Worm (Caenorhabditis elegans) whole organism, L3 larva: ENCODE results near the gene bra-1.

Experiments used
- R02D3.7 ChIP-seq: fragments of 150-350 bp; optimal IDR thresholded peaks from 2 replicates; lab custom pipeline; 2014; ENCODE audit warnings: missing biosample characterization, missing genetic modification characterization
- ZK546.5 ChIP-seq: sonication (generic microtip); optimal IDR thresholded peaks from 2 replicates; lab custom pipeline; 2017; ENCODE audit warnings: missing biosample characterization, missing genetic modification characterization
- aly-2 ChIP-seq: fragments of 150-350 bp; optimal IDR thresholded peaks from 2 replicates; lab custom pipeline; 2014; ENCODE audit warnings: missing biosample characterization, missing genetic modification characterization
- ama-1 ChIP-seq: fragments of 150-350 bp; optimal IDR thresholded peaks from 2 replicates; lab custom pipeline; 2018
- ceh-16 ChIP-seq: sonication (generic microtip); optimal IDR thresholded peaks from 2 replicates; lab custom pipeline; 2017; ENCODE audit warnings: missing biosample characterization, missing genetic modification characterization
- ceh-28 ChIP-seq: fragments of 150-350 bp; optimal IDR thresholded peaks from 2 replicates; lab custom pipeline; 2014; ENCODE audit warnings: missing biosample characterization, missing genetic modification reagents, missing genetic modification characterization
- ceh-82 ChIP-seq: fragments of 150-350 bp; optimal IDR thresholded peaks from 2 replicates; lab custom pipeline; 2014; ENCODE audit warnings: missing biosample characterization, missing genetic modification characterization
- ceh-9 ChIP-seq: sonication (generic microtip); optimal IDR thresholded peaks from 2 replicates; lab custom pipeline; 2018; ENCODE audit warnings: missing biosample characterization, missing genetic modification characterization
- daf-12 ChIP-seq: fragments of 150-350 bp; optimal IDR thresholded peaks from 2 replicates; lab custom pipeline; 2014; ENCODE audit warnings: missing biosample characterization, missing genetic modification reagents, missing genetic modification characterization
- egl-27 ChIP-seq: sonication (generic microtip); optimal IDR thresholded peaks from 4 replicates; lab custom pipeline; 2017; ENCODE audit warnings: missing biosample characterization, missing genetic modification reagents, missing genetic modification characterization
- egl-5 ChIP-seq: fragments of 150-350 bp; optimal IDR thresholded peaks from 2 replicates; lab custom pipeline; 2017; ENCODE audit warnings: missing biosample characterization, missing genetic modification reagents, missing genetic modification characterization, inconsistent platforms
- elt-1 ChIP-seq: fragments of 150-350 bp; optimal IDR thresholded peaks from 2 replicates; lab custom pipeline; 2014; ENCODE audit warnings: missing biosample characterization, missing genetic modification characterization
- elt-2 ChIP-seq: sonication (generic microtip); optimal IDR thresholded peaks from 2 replicates; lab custom pipeline; 2016; ENCODE audit warnings: missing genetic modification reagents, mild to moderate bottlenecking, missing genetic modification characterization, missing compliant biosample characterization
- elt-3 ChIP-seq, 3 experiments: fragments of 150-350 bp in 1 of 3; sonication (generic microtip) in 2 of 3; optimal IDR thresholded peaks; 2 replicates in 2 of 3; 4 replicates in 1 of 3; lab custom pipeline; 2014 to 2017; ENCODE audit warnings: missing biosample characterization in 3 of 3, missing genetic modification characterization in 3 of 3
- eor-1 ChIP-seq, 2 experiments: fragments of 150-350 bp; optimal IDR thresholded peaks; 2 replicates each; lab custom pipeline; 2014 to 2018; ENCODE audit warnings: missing biosample characterization in 2 of 2, missing genetic modification characterization in 2 of 2
- fkh-10 ChIP-seq: sonication (generic microtip); optimal IDR thresholded peaks from 2 replicates; lab custom pipeline; 2017; ENCODE audit warnings: missing biosample characterization, missing genetic modification reagents, missing genetic modification characterization
- fkh-2 ChIP-seq: fragments of 150-350 bp; optimal IDR thresholded peaks from 2 replicates; lab custom pipeline; 2014; ENCODE audit warnings: missing biosample characterization, missing genetic modification reagents, missing genetic modification characterization
- fos-1 ChIP-seq: fragments of 150-350 bp; optimal IDR thresholded peaks from 2 replicates; lab custom pipeline; 2014; ENCODE audit warnings: missing biosample characterization, missing genetic modification characterization
- hmg-11 ChIP-seq: sonication (generic microtip); optimal IDR thresholded peaks from 2 replicates; lab custom pipeline; 2016; ENCODE audit warnings: missing genetic modification characterization, missing compliant biosample characterization
- jun-1 ChIP-seq: fragments of 150-350 bp; optimal IDR thresholded peaks from 2 replicates; lab custom pipeline; 2014; ENCODE audit warnings: missing biosample characterization, missing genetic modification reagents, missing genetic modification characterization
- lin-15B ChIP-seq: fragments of 150-350 bp; optimal IDR thresholded peaks from 2 replicates; lab custom pipeline; 2014; ENCODE audit warnings: missing biosample characterization, missing genetic modification characterization
- lin-39 ChIP-seq: fragments of 150-350 bp; optimal IDR thresholded peaks from 2 replicates; lab custom pipeline; 2018; ENCODE audit warnings: missing biosample characterization, missing genetic modification reagents, missing genetic modification characterization
- lsy-12 ChIP-seq: sonication (generic microtip); optimal IDR thresholded peaks from 2 replicates; lab custom pipeline; 2016; ENCODE audit warnings: mild to moderate bottlenecking, missing genetic modification characterization, missing compliant biosample characterization
- mdl-1 ChIP-seq: fragments of 150-350 bp; optimal IDR thresholded peaks from 2 replicates; lab custom pipeline; 2014; ENCODE audit warnings: missing biosample characterization, missing genetic modification characterization
- mml-1 ChIP-seq: fragments of 150-350 bp; sonication (generic microtip); optimal IDR thresholded peaks from 3 replicates; lab custom pipeline; 2014; ENCODE audit warnings: missing biosample characterization, missing genetic modification characterization
- nfya-1 ChIP-seq: sonication (generic microtip); optimal IDR thresholded peaks from 2 replicates; lab custom pipeline; 2017; ENCODE audit warnings: missing genetic modification characterization, mild to moderate bottlenecking, missing compliant biosample characterization, antibody characterized with exemption, moderate library complexity; ENCODE audit not compliant: insufficient read depth
- nhr-11 ChIP-seq: fragments of 150-350 bp; optimal IDR thresholded peaks from 2 replicates; lab custom pipeline; 2014; ENCODE audit warnings: missing biosample characterization, missing genetic modification characterization
- nhr-12 ChIP-seq: fragments of 150-350 bp; optimal IDR thresholded peaks from 2 replicates; lab custom pipeline; 2014; ENCODE audit warnings: missing biosample characterization, missing genetic modification characterization
- nhr-23 ChIP-seq: fragments of 150-350 bp; optimal IDR thresholded peaks from 2 replicates; lab custom pipeline; 2014; ENCODE audit warnings: missing biosample characterization, missing genetic modification reagents, missing genetic modification characterization
- nhr-237 ChIP-seq: fragments of 150-350 bp; optimal IDR thresholded peaks from 2 replicates; lab custom pipeline; 2014; ENCODE audit warnings: missing biosample characterization, missing genetic modification characterization
- nhr-25 ChIP-seq: sonication (generic microtip); optimal IDR thresholded peaks from 2 replicates; lab custom pipeline; 2017; ENCODE audit warnings: missing biosample characterization, missing genetic modification characterization
- nhr-28 ChIP-seq: fragments of 150-350 bp; optimal IDR thresholded peaks from 2 replicates; lab custom pipeline; 2014; ENCODE audit warnings: missing biosample characterization, missing genetic modification characterization
- nhr-43 ChIP-seq: sonication (generic microtip); optimal IDR thresholded peaks from 2 replicates; lab custom pipeline; 2016; ENCODE audit warnings: mild to moderate bottlenecking, missing genetic modification characterization, missing compliant biosample characterization; ENCODE audit not compliant: poor library complexity, severe bottlenecking
- nhr-67 ChIP-seq: fragments of 150-350 bp; optimal IDR thresholded peaks from 2 replicates; lab custom pipeline; 2014; ENCODE audit warnings: missing biosample characterization, missing genetic modification characterization
- nhr-76 ChIP-seq: fragments of 150-350 bp; sonication (generic microtip); optimal IDR thresholded peaks from 5 replicates; lab custom pipeline; 2014; ENCODE audit warnings: missing biosample characterization, missing genetic modification characterization
- nhr-77 ChIP-seq: fragments of 150-350 bp; optimal IDR thresholded peaks from 2 replicates; lab custom pipeline; 2014; ENCODE audit warnings: missing biosample characterization, missing genetic modification characterization
- pha-4 ChIP-seq: fragments of 150-350 bp; optimal IDR thresholded peaks from 2 replicates; lab custom pipeline; 2014; ENCODE audit warnings: missing biosample characterization, missing genetic modification reagents, missing genetic modification characterization
- pqm-1 ChIP-seq: fragments of 150-350 bp; optimal IDR thresholded peaks from 2 replicates; lab custom pipeline; 2017; ENCODE audit warnings: missing biosample characterization, missing genetic modification characterization, inconsistent platforms
- sea-2 ChIP-seq: fragments of 150-350 bp; sonication (generic microtip); optimal IDR thresholded peaks from 4 replicates; lab custom pipeline; 2014; ENCODE audit warnings: missing biosample characterization, missing genetic modification reagents, missing genetic modification characterization
- skn-1 ChIP-seq: fragments of 150-350 bp; optimal IDR thresholded peaks from 2 replicates; lab custom pipeline; 2014; ENCODE audit warnings: missing biosample characterization, missing genetic modification characterization
- snpc-4 ChIP-seq: fragments of 150-350 bp; optimal IDR thresholded peaks from 2 replicates; lab custom pipeline; 2014; ENCODE audit warnings: missing biosample characterization, missing genetic modification characterization
- tbx-2 ChIP-seq: sonication (generic microtip); optimal IDR thresholded peaks from 2 replicates; lab custom pipeline; 2016; ENCODE audit warnings: mild to moderate bottlenecking, missing genetic modification characterization, missing compliant biosample characterization
- unc-39 ChIP-seq: sonication (generic microtip); optimal IDR thresholded peaks from 4 replicates; lab custom pipeline; 2017; ENCODE audit warnings: missing biosample characterization, missing genetic modification characterization
- unc-62 ChIP-seq: fragments of 150-350 bp; sonication (generic microtip); optimal IDR thresholded peaks from 4 replicates; lab custom pipeline; 2014; ENCODE audit warnings: missing biosample characterization, missing genetic modification reagents, missing genetic modification characterization
- zag-1 ChIP-seq: fragments of 150-350 bp; optimal IDR thresholded peaks from 2 replicates; lab custom pipeline; 2014; ENCODE audit warnings: missing biosample characterization, missing genetic modification characterization
- ztf-11 ChIP-seq: fragments of 150-350 bp; optimal IDR thresholded peaks from 2 replicates; lab custom pipeline; 2014; ENCODE audit warnings: missing biosample characterization, missing genetic modification characterization
- ztf-4 ChIP-seq: fragments of 150-350 bp; optimal IDR thresholded peaks from 2 replicates; lab custom pipeline; 2014; ENCODE audit warnings: missing biosample characterization, missing genetic modification characterization

The bra-1 gene

DNA sequence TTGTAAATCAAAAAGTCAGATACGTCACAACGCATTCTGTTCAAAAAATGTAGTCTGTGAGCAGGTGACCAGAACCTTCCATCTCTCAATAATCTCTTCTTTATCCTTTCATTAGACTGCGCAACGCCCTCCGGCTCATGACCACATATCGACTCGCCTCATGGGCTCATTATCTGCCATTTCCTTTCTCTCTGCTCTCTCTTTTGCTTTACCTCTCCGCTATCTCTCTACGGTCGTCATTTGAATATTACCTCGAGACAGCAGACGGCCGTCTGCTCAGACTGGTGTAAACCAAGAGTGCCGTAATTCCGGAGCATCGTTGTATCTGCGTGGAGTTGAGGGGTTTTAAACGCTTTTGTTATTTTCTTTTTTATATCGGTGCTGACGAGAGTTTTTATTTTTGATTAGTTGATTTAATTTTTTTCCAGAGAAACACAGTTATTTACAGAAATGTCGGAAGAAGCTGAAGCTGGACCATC is at the start of gene bra-1:
bra-1 (plus strand) TSS at position 429 of the 479 bp plus-strand sequence.
- TF ChIP-seq fkh-2 (tag; lab: Kevin White, UChicago) (no peak), ZK546.5 (tag; lab: Kevin White, UChicago) (no peak), ztf-4 (tag; lab: Kevin White, UChicago) (no peak), nhr-12 (no peak), lin-15B (tag; lab: Kevin White, UChicago) (peak; percentile 42), snpc-4 (peak; percentile 27), ama-1 (no peak), aly-2 (no peak), egl-27 (tag; lab: Kevin White, UChicago) (no peak), ceh-28 (no peak), nhr-11 (peak; percentile 35), daf-12 (no peak), mml-1 (tag; lab: Kevin White, UChicago) (no peak), elt-2 (tag; lab: Kevin White, UChicago) (peak; percentile 51), fos-1 (tag; lab: Kevin White, UChicago) (no peak), lsy-12 (tag; lab: Kevin White, UChicago) (no peak), nhr-67 (tag; lab: Kevin White, UChicago) (no peak), nhr-77 (no peak), mdl-1 (no peak), egl-5 (tag; lab: Kevin White, UChicago) (no peak), sea-2 (GFP tag; lab: Kevin White, UChicago) (no peak), elt-1 (tag; lab: Kevin White, UChicago) (no peak), nhr-43 (tag; lab: Kevin White, UChicago) (no peak), nhr-25 (tag; lab: Kevin White, UChicago) (no peak), pha-4 (tag; lab: Kevin White, UChicago) (peak; percentile 68), skn-1 (no peak), tbx-2 (no peak), ceh-82 (tag; lab: Kevin White, UChicago) (no peak), hmg-11 (tag; lab: Kevin White, UChicago) (peak; percentile 24), nhr-76 (no peak), unc-39 (tag; lab: Kevin White, UChicago) (no peak), ceh-16 (tag; lab: Kevin White, UChicago) (no peak), nhr-23 (tag; lab: Kevin White, UChicago) (no peak), unc-62 (no peak), lin-39 (peak; percentile 60), nhr-237 (tag; lab: Kevin White, UChicago) (no peak), ztf-11 (tag; lab: Kevin White, UChicago) (no peak), elt-3 (tag; optimal IDR thresholded peaks at IDR 0.05; lab: Kevin White, UChicago) (no peak), ceh-9 (tag; lab: Kevin White, UChicago) (no peak), zag-1 (tag; lab: Kevin White, UChicago) (no peak), fkh-10 (GFP tag; lab: Kevin White, UChicago) (peak; percentile 27), nhr-28 (tag; lab: Kevin White, UChicago) (no peak), pqm-1 (peak; percentile 38), R02D3.7 (tag; lab: Kevin White, UChicago) (no peak), eor-1 (tag; optimal IDR thresholded peaks at IDR 0.05; lab: Kevin White, UChicago) (no peak), jun-1 (tag; lab: Kevin White, UChicago) (no peak), nfya-1 (tag; lab: Kevin White, UChicago) (peak; percentile 68)
- TF ChIP-seq, all 47 proteins: peak for 10
